Fruit fly (Drosophila melanogaster): Measurements from ENCODE around the gene gdl-ORF39.

Gene gdl-ORF39

dm6 chr3L:15534274-15535227 is 25.3 kb downstream of the gdl-ORF39 start (continued):
- TF ChIP-seq chn (GFP tag; optimal IDR thresholded peaks at IDR 0.05) (peak; percentile 52), Sry-β (GFP tag; optimal IDR thresholded peaks at IDR 0.05) (peak; percentile 12), jing (GFP tag; optimal IDR thresholded peaks at IDR 0.05) (peak; percentile 37), CG14860 (GFP tag; IDR thresholded peaks at IDR 0.05; ENCODE audit: partially characterized antibody) (no peak), Awh (GFP tag; IDR thresholded peaks at IDR 0.05) (no peak; the same call in 1 of the 2 replicates), scrt (GFP tag; optimal IDR thresholded peaks at IDR 0.05) (peak; percentile 50), CG2678 (tag; optimal IDR thresholded peaks at IDR 0.05) (peak; percentile 81), Rfx (GFP tag; IDR thresholded peaks at IDR 0.05) (no peak; the same call in 1 of the 2 replicates), ap (GFP tag; IDR thresholded peaks at IDR 0.05) (0 out of 2 replicates have a peak, but pooled peaks have one; percentile 7), Ets97D (GFP tag; optimal IDR thresholded peaks at IDR 0.05) (peak; percentile 0), Ada2b (GFP tag; IDR thresholded peaks at IDR 0.05) (peak; percentile 7; the same call in 1 of the 2 replicates), CG30403 (GFP tag; optimal IDR thresholded peaks at IDR 0.05) (peak; percentile 87), grn (GFP tag; optimal IDR thresholded peaks at IDR 0.05) (no peak), esg (GFP tag; conservative IDR thresholded peaks at IDR 0.05) (peak; percentile 20; the same call in 1 of the 2 replicates), jumu (GFP tag; optimal IDR thresholded peaks at IDR 0.05) (peak; percentile 49), ind (GFP tag; optimal IDR thresholded peaks at IDR 0.05) (peak; percentile 68), Rx (GFP tag; IDR thresholded peaks at IDR 0.05) (no peak), CrebB (tag; optimal IDR thresholded peaks at IDR 0.05) (no peak), sens (GFP tag) (peak; percentile 94), ems (GFP tag; optimal IDR thresholded peaks at IDR 0.05) (peak; percentile 53), CG10462 (GFP tag; optimal IDR thresholded peaks at IDR 0.05) (peak; percentile 49), Sry-δ (GFP tag; optimal IDR thresholded peaks at IDR 0.05) (no peak), Myb (GFP tag; optimal IDR thresholded peaks at IDR 0.05) (peak; percentile 21), bbx (GFP tag; IDR thresholded peaks at IDR 0.05; ENCODE audit: partially characterized antibody) (no peak), CG18476 (GFP tag; optimal IDR thresholded peaks at IDR 0.05) (peak; percentile 46), CG1024 (GFP tag; IDR thresholded peaks at IDR 0.05) (no peak), sr (GFP tag; IDR thresholded peaks at IDR 0.05) (no peak), hbn (GFP tag; IDR thresholded peaks at IDR 0.05; ENCODE audit: partially characterized antibody) (no peak), CG8089 (GFP tag; optimal IDR thresholded peaks at IDR 0.05) (peak; percentile 2), Side (GFP tag; optimal IDR thresholded peaks at IDR 0.05) (peak; percentile 32), lmd (GFP tag; IDR thresholded peaks at IDR 0.05) (peak; percentile 58; the same call in 1 of the 2 replicates), YL-1 (GFP tag; optimal IDR thresholded peaks at IDR 0.05) (no peak), ara (GFP tag; IDR thresholded peaks at IDR 0.05) (peak; percentile 36; the same call in 1 of the 2 replicates), CG9727 (GFP tag; optimal IDR thresholded peaks at IDR 0.05) (peak; percentile 80), Gug (GFP tag; IDR thresholded peaks at IDR 0.05) (peak; percentile 55; the same call in 2 of the 4 replicates), CG2875 (GFP tag; optimal IDR thresholded peaks at IDR 0.05) (no peak), CG11456 (GFP tag; IDR thresholded peaks at IDR 0.05) (peak; percentile 49; the same call in 1 of the 3 replicates), CG7556 (GFP tag; optimal IDR thresholded peaks at IDR 0.05) (peak; percentile 92), CG8944 (GFP tag; optimal IDR thresholded peaks at IDR 0.05) (peak; percentile 59), CG34224 (GFP tag; IDR thresholded peaks at IDR 0.05; ENCODE audit: partially characterized antibody) (peak; percentile 31; the same call in 1 of the 3 replicates), CG11085 (GFP tag; IDR thresholded peaks at IDR 0.05) (no peak), row (GFP tag; IDR thresholded peaks at IDR 0.05) (peak; percentile 91), usp (GFP tag; optimal IDR thresholded peaks at IDR 0.05) (no peak), p53 (GFP tag; optimal IDR thresholded peaks at IDR 0.05) (peak; percentile 16), Gsc (GFP tag; IDR thresholded peaks at IDR 0.05) (no peak), croc (GFP tag; conservative IDR thresholded peaks at IDR 0.05) (no peak), gcm (GFP tag; optimal IDR thresholded peaks at IDR 0.05) (peak; percentile 53), CG1233 (GFP tag; optimal IDR thresholded peaks at IDR 0.05) (peak; percentile 67), crol (GFP tag; IDR thresholded peaks at IDR 0.05) (peak; percentile 83)

All from whole organism, embryonic.